Fruit fly (Drosophila melanogaster): ENCODE measurements around the gene Rab9Fb.

dm6 chrX:10930553-10931092 lies 21.7 kb downstream of the Rab9Fb start, which contains the start of gene Myo10A:
- TF ChIP-seq CG7045 (GFP tag; optimal IDR thresholded peaks at IDR 0.05) = no peak
- TF ChIP-seq Crg-1 (GFP tag; optimal IDR thresholded peaks at IDR 0.05) = no peak
- TF ChIP-seq ovo (GFP tag; optimal IDR thresholded peaks at IDR 0.05) = no peak
- peak; percentile 50 for TF ChIP-seq CG14711 (tag; optimal IDR thresholded peaks at IDR 0.05)
- TF ChIP-seq pad (GFP tag; optimal IDR thresholded peaks at IDR 0.05) = no peak

All from whole organism, adult.